Fruit fly (Drosophila melanogaster) whole organism, embryonic: ENCODE measurements around the gene mRRF2.

Experiments used
- Bdp1 ChIP-seq: fragments of 200-800 bp; sonication (Bioruptor generic); optimal IDR thresholded peaks from 3 replicates; lab custom pipeline; 2016; ENCODE audit warnings: missing biosample characterization, missing genetic modification characterization
- Blimp-1 ChIP-seq: fragments of 200-800 bp; sonication (Bioruptor generic); optimal IDR thresholded peaks from 3 replicates; lab custom pipeline; 2018; ENCODE audit warnings: missing biosample characterization, missing genetic modification characterization, mild to moderate bottlenecking, moderate library complexity, missing genetic modification reagents
- CG1024 ChIP-seq: fragments of 200-800 bp; sonication (Bioruptor generic); IDR thresholded peaks from 2 replicates; pipeline ENCODE4 v1.3.6; 2022; ENCODE audit warnings: missing biosample characterization, missing genetic modification characterization
- CG11085 ChIP-seq: fragments of 200-800 bp; sonication (Bioruptor generic); IDR thresholded peaks from 2 replicates; pipeline ENCODE4 v1.3.6; 2022; ENCODE audit warnings: missing biosample characterization, missing genetic modification characterization
- CG12104 ChIP-seq: fragments of 200-800 bp; sonication (Bioruptor generic); optimal IDR thresholded peaks from 3 replicates; lab custom pipeline; 2016; ENCODE audit warnings: missing biosample characterization, missing genetic modification characterization
- CG12299 ChIP-seq: fragments of 200-800 bp; sonication (Bioruptor generic); optimal IDR thresholded peaks from 2 replicates; lab custom pipeline; 2018; ENCODE audit warnings: missing biosample characterization, mild to moderate bottlenecking, missing genetic modification characterization
- CG12942 ChIP-seq: fragments of 200-800 bp; sonication (Bioruptor generic); optimal IDR thresholded peaks from 3 replicates; lab custom pipeline; 2016; ENCODE audit warnings: missing biosample characterization, missing genetic modification characterization
- CG13287 ChIP-seq: fragments of 200-800 bp; sonication (Bioruptor generic); IDR thresholded peaks from 2 replicates; pipeline ENCODE4 v1.3.6; 2022; ENCODE audit warnings: missing biosample characterization, missing genetic modification characterization; ENCODE audit not compliant: partially characterized antibody
- CG13624 ChIP-seq: fragments of 200-800 bp; sonication (Bioruptor generic); optimal IDR thresholded peaks from 2 replicates; lab custom pipeline; 2016; ENCODE audit warnings: missing biosample characterization, missing genetic modification characterization
- CG14050 ChIP-seq: fragments of 200-800 bp; sonication (Bioruptor generic); IDR thresholded peaks from 3 replicates; pipeline ENCODE4 v1.3.6; 2022; ENCODE audit warnings: missing biosample characterization, missing genetic modification characterization
- CG14710 ChIP-seq: fragments of 200-800 bp; sonication (Bioruptor generic); optimal IDR thresholded peaks from 3 replicates; lab custom pipeline; 2019; ENCODE audit warnings: missing biosample characterization, mild to moderate bottlenecking, missing genetic modification characterization, moderate library complexity
- CG14965 ChIP-seq: fragments of 200-800 bp; sonication (Bioruptor generic); optimal IDR thresholded peaks from 2 replicates; lab custom pipeline; 2016; ENCODE audit warnings: missing biosample characterization, missing genetic modification characterization, borderline replicate concordance
- CG15269 ChIP-seq: fragments of 200-800 bp; sonication (Bioruptor generic); optimal IDR thresholded peaks from 2 replicates; lab custom pipeline; 2018; ENCODE audit warnings: missing biosample characterization, mild to moderate bottlenecking, missing genetic modification characterization, moderate library complexity
- CG16779 ChIP-seq: fragments of 200-800 bp; sonication (Bioruptor generic); IDR thresholded peaks from 2 replicates; pipeline ENCODE4 v1.3.6; 2022; ENCODE audit warnings: missing biosample characterization, missing genetic modification characterization
- CG16815 ChIP-seq: fragments of 200-800 bp; sonication (Bioruptor generic); optimal IDR thresholded peaks from 3 replicates; lab custom pipeline; 2017; ENCODE audit warnings: missing biosample characterization, mild to moderate bottlenecking, missing genetic modification characterization
- CG17568 ChIP-seq: fragments of 200-800 bp; sonication (Bioruptor generic); optimal IDR thresholded peaks from 2 replicates; lab custom pipeline; 2018; ENCODE audit warnings: missing biosample characterization, mild to moderate bottlenecking, missing genetic modification characterization, moderate library complexity
- CG17912 ChIP-seq: fragments of 200-800 bp; sonication (Bioruptor generic); optimal IDR thresholded peaks from 2 replicates; lab custom pipeline; 2018; ENCODE audit warnings: missing biosample characterization, mild to moderate bottlenecking, missing genetic modification characterization
- CG32772 ChIP-seq: fragments of 200-800 bp; sonication (Bioruptor generic); IDR thresholded peaks from 2 replicates; pipeline ENCODE4 v1.3.6; 2022; ENCODE audit warnings: missing biosample characterization, missing genetic modification characterization
- CG33213 ChIP-seq: fragments of 200-800 bp; sonication (Bioruptor generic); optimal IDR thresholded peaks from 3 replicates; lab custom pipeline; 2016; ENCODE audit warnings: missing biosample characterization, missing genetic modification characterization
- CG3995 ChIP-seq: fragments of 200-800 bp; sonication (Bioruptor generic); optimal IDR thresholded peaks from 3 replicates; lab custom pipeline; 2016; ENCODE audit warnings: missing biosample characterization, missing genetic modification characterization
- CG6254 ChIP-seq: fragments of 200-800 bp; sonication (Bioruptor generic); optimal IDR thresholded peaks from 3 replicates; lab custom pipeline; 2017; ENCODE audit warnings: mild to moderate bottlenecking, missing biosample characterization, missing genetic modification reagents, missing genetic modification characterization
- CG7357 ChIP-seq: fragments of 200-800 bp; sonication (Bioruptor generic); IDR thresholded peaks from 3 replicates; pipeline ENCODE4 v1.3.6; 2022; ENCODE audit warnings: missing biosample characterization, missing genetic modification characterization
- CG8924 ChIP-seq: fragments of 200-800 bp; optimal IDR thresholded peaks from 3 replicates; lab custom pipeline; 2019; ENCODE audit warnings: missing biosample characterization, mild to moderate bottlenecking, missing genetic modification characterization, moderate library complexity
- D19A ChIP-seq: fragments of 200-800 bp; optimal IDR thresholded peaks from 3 replicates; lab custom pipeline; 2019; ENCODE audit warnings: missing biosample characterization, mild to moderate bottlenecking, missing genetic modification characterization, moderate library complexity
- Dfd ChIP-seq, 2 experiments: fragments of >200 bp; optimal IDR thresholded peaks; 2 replicates each; lab custom pipeline; 2017; ENCODE audit warnings: missing biosample characterization in 2 of 2, missing genetic modification characterization in 2 of 2
- Dp ChIP-seq: fragments of 200-800 bp; sonication (Bioruptor generic); optimal IDR thresholded peaks from 2 replicates; lab custom pipeline; 2018; ENCODE audit warnings: missing biosample characterization, mild to moderate bottlenecking, missing genetic modification characterization, moderate library complexity
- Ets65A ChIP-seq: fragments of 200-800 bp; sonication (Bioruptor generic); peaks from one replicate; lab custom pipeline; 2016; ENCODE audit warnings: missing biosample characterization, missing genetic modification characterization
- HmgD ChIP-seq: fragments of 200-800 bp; sonication (Bioruptor generic); optimal IDR thresholded peaks from 3 replicates; lab custom pipeline; 2016; ENCODE audit warnings: missing biosample characterization, missing genetic modification characterization
- NC2α ChIP-seq: fragments of 200-800 bp; sonication (Bioruptor generic); optimal IDR thresholded peaks from 2 replicates; lab custom pipeline; 2016; ENCODE audit warnings: missing biosample characterization, missing genetic modification characterization
- Nf-YC ChIP-seq: fragments of 200-800 bp; optimal IDR thresholded peaks from 3 replicates; lab custom pipeline; 2019; ENCODE audit warnings: missing biosample characterization, mild to moderate bottlenecking, missing genetic modification characterization, moderate library complexity
- Opbp ChIP-seq: fragments of 200-800 bp; sonication (Bioruptor generic); IDR thresholded peaks from 3 replicates; pipeline ENCODE4 v1.3.6; 2022; ENCODE audit warnings: missing biosample characterization, missing genetic modification characterization; ENCODE audit not compliant: partially characterized antibody
- Six4 ChIP-seq: fragments of 200-800 bp; sonication (Bioruptor generic); optimal IDR thresholded peaks from 2 replicates; lab custom pipeline; 2016; ENCODE audit warnings: missing biosample characterization, missing genetic modification characterization
- Spps ChIP-seq: fragments of 200-800 bp; sonication (Bioruptor generic); optimal IDR thresholded peaks from 2 replicates; lab custom pipeline; 2018; ENCODE audit warnings: missing biosample characterization, mild to moderate bottlenecking, missing genetic modification characterization
- Xbp1 ChIP-seq: fragments of 200-800 bp; sonication (Bioruptor generic); optimal IDR thresholded peaks from 3 replicates; lab custom pipeline; 2016; ENCODE audit warnings: missing biosample characterization, mild to moderate bottlenecking, missing genetic modification characterization
- ara ChIP-seq: fragments of 200-800 bp; sonication (Bioruptor generic); IDR thresholded peaks from 2 replicates; pipeline ENCODE4 v1.3.6; 2022; ENCODE audit warnings: missing biosample characterization, missing genetic modification characterization
- ash1 ChIP-seq: fragments of 200-800 bp; sonication (Bioruptor generic); optimal IDR thresholded peaks from 2 replicates; lab custom pipeline; 2018; ENCODE audit warnings: missing biosample characterization, mild to moderate bottlenecking, missing genetic modification characterization
- br ChIP-seq: fragments of >200 bp; optimal IDR thresholded peaks from 2 replicates; lab custom pipeline; 2017
- dati ChIP-seq: fragments of 200-800 bp; sonication (Bioruptor generic); IDR thresholded peaks from 2 replicates; pipeline ENCODE4 v1.3.6; 2022; ENCODE audit warnings: missing biosample characterization, missing genetic modification characterization
- fu2 ChIP-seq: fragments of 200-800 bp; sonication (Bioruptor generic); optimal IDR thresholded peaks from 2 replicates; lab custom pipeline; 2016; ENCODE audit warnings: missing biosample characterization, missing genetic modification characterization
- gfzf ChIP-seq: fragments of 200-800 bp; sonication (Bioruptor generic); optimal IDR thresholded peaks from 2 replicates; lab custom pipeline; 2016; ENCODE audit warnings: missing biosample characterization, mild to moderate bottlenecking, missing genetic modification characterization, moderate library complexity
- hbn ChIP-seq: fragments of 200-800 bp; sonication (Bioruptor generic); IDR thresholded peaks from 2 replicates; pipeline ENCODE4 v1.3.6; 2022; ENCODE audit warnings: missing biosample characterization, missing genetic modification characterization; ENCODE audit not compliant: partially characterized antibody
- her ChIP-seq: fragments of 200-800 bp; sonication (Bioruptor generic); optimal IDR thresholded peaks from 2 replicates; lab custom pipeline; 2016; ENCODE audit warnings: missing biosample characterization, missing genetic modification characterization
- insv ChIP-seq, 2 experiments: fragments of 200-800 bp; sonication (Bioruptor generic); optimal IDR thresholded peaks; 3 replicates each; lab custom pipeline; 2016 to 2018; ENCODE audit warnings: missing biosample characterization in 2 of 2, missing genetic modification characterization in 2 of 2
- kah ChIP-seq: fragments of 200-800 bp; sonication (Bioruptor generic); optimal IDR thresholded peaks from 2 replicates; lab custom pipeline; 2018; ENCODE audit warnings: missing biosample characterization, mild to moderate bottlenecking, missing genetic modification characterization
- ken ChIP-seq: fragments of 200-800 bp; sonication (Bioruptor generic); IDR thresholded peaks from 3 replicates; pipeline ENCODE4 v1.3.6; 2022; ENCODE audit warnings: missing biosample characterization, missing genetic modification characterization
- lmd ChIP-seq: fragments of 200-800 bp; sonication (Bioruptor generic); IDR thresholded peaks from 2 replicates; pipeline ENCODE4 v1.3.6; 2022; ENCODE audit warnings: missing biosample characterization, missing genetic modification characterization
- pan ChIP-seq, 4 experiments: fragments of >200 bp in 3 of 4; fragments of 200-800 bp in 1 of 4; sonication (Bioruptor generic) in 1 of 4; optimal IDR thresholded peaks in 3 of 4; IDR thresholded peaks in 1 of 4; 2 replicates each; pipeline versions ENCODE4 v1.3.6 to Lab custom; 2017 to 2022; ENCODE audit warnings: missing biosample characterization in 2 of 4, missing genetic modification characterization in 2 of 4, mixed read lengths in 1 of 4
- peb ChIP-seq: fragments of 200-800 bp; sonication (Bioruptor generic); IDR thresholded peaks from 2 replicates; pipeline ENCODE4 v1.3.6; 2022; ENCODE audit warnings: missing biosample characterization, missing genetic modification characterization
- stwl ChIP-seq: fragments of 200-800 bp; sonication (Bioruptor generic); optimal IDR thresholded peaks from 3 replicates; lab custom pipeline; 2018; ENCODE audit warnings: missing biosample characterization, mild to moderate bottlenecking, missing genetic modification characterization, moderate library complexity
- twi ChIP-seq: fragments of 200-800 bp; optimal IDR thresholded peaks from 2 replicates; lab custom pipeline; 2019; ENCODE audit warnings: missing biosample characterization, mild to moderate bottlenecking, missing genetic modification characterization, moderate library complexity
- wek ChIP-seq: fragments of 200-800 bp; sonication (Bioruptor generic); optimal IDR thresholded peaks from 3 replicates; lab custom pipeline; 2018; ENCODE audit warnings: missing biosample characterization, mild to moderate bottlenecking, missing genetic modification characterization, moderate library complexity

Gene mRRF2

DNA sequence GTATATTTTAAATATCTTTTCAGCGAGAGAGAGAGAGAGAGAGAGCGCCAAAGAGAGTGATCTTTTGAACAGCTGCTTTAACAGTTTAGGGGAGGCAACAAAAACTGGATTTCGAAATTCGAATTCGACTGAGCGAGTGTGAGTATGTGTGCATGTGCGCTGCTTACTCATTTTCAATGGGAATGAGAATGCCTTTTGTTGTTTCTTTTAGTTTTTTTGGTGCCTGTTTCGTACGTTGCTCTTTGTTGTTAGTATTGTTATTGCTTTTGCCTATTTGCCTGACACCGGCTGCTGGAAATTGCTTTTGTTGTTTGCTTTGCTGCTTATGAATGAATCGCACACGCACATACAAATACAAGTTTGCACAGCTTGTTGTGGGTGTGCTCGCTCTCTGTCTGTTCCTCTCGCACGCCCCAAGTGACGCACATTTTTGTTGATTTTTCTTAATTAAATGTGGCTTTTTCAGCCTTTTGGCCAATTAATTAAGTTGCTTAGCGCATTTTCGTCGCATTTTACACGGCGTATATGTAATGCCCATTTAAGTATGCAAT lies 13.4 kb downstream of the mRRF2 start (continued):
- TF ChIP-seq hbn (GFP tag; lab: Robert Waterston, UW) (no peak), CG14050 (no peak), D19A (tag; lab: Kevin White, UChicago) (peak; percentile 2), CG11085 (GFP tag; lab: Robert Waterston, UW) (no peak), fu2 (GFP tag; lab: Kevin White, UChicago) (no peak), Six4 (GFP tag; lab: Kevin White, UChicago) (no peak), pan (optimal IDR thresholded peaks at IDR 0.05; lab: Kevin White, UChicago) (no peak), pan (GFP tag; optimal IDR thresholded peaks at IDR 0.05 in 1 of 2, IDR thresholded peaks at IDR 0.05 in 1 of 2) (peak in 1 of 2 experiments; percentile 36), ara (GFP tag; lab: Robert Waterston, UW) (no peak), CG12104 (GFP tag; lab: Kevin White, UChicago) (peak; percentile 52), stwl (no peak), CG16815 (no peak), CG12299 (tag; lab: Kevin White, UChicago) (no peak), CG8924 (tag; lab: Kevin White, UChicago) (peak; percentile 61), CG16779 (no peak), insv (GFP tag; optimal IDR thresholded peaks at IDR 0.05; lab: Kevin White, UChicago) (peak in 1 of 2 experiments; percentile 85), Dfd (GFP tag; optimal IDR thresholded peaks at IDR 0.05; lab: Kevin White, UChicago) (no peak), kah (peak; percentile 83), Nf-YC (tag; lab: Kevin White, UChicago) (peak; percentile 0), Ets65A (GFP tag; lab: Kevin White, UChicago) (no peak), CG1024 (GFP tag; lab: Robert Waterston, UW) (0 out of 2 replicates have a peak, but pooled peaks have one; percentile 15), Dp (GFP tag; lab: Kevin White, UChicago) (no peak), twi (tag; lab: Kevin White, UChicago) (no peak), wek (GFP tag; lab: Kevin White, UChicago) (peak; percentile 83), lmd (GFP tag; lab: Robert Waterston, UW) (no peak), Xbp1 (no peak), CG17568 (GFP tag; lab: Kevin White, UChicago) (peak; percentile 70), Bdp1 (GFP tag; lab: Kevin White, UChicago) (no peak), CG14710 (tag; lab: Kevin White, UChicago) (peak; percentile 14), br (lab: Kevin White, UChicago) (no peak), CG12942 (GFP tag; lab: Kevin White, UChicago) (peak; percentile 3), ken (GFP tag; lab: Robert Waterston, UW) (no peak), CG3995 (GFP tag; lab: Kevin White, UChicago) (no peak), Spps (tag; lab: Kevin White, UChicago) (no peak), Opbp (GFP tag; lab: Robert Waterston, UW) (no peak), CG6254 (GFP tag; lab: Kevin White, UChicago) (no peak), NC2α (peak; percentile 49), ash1 (GFP tag; lab: Kevin White, UChicago) (no peak), CG13624 (peak; percentile 31), Blimp-1 (peak; percentile 42), CG14965 (peak; percentile 30), CG17912 (GFP tag; lab: Kevin White, UChicago) (no peak), her (GFP tag; lab: Kevin White, UChicago) (peak; percentile 35), gfzf (GFP tag; lab: Kevin White, UChicago) (no peak), CG33213 (GFP tag; lab: Kevin White, UChicago) (peak; percentile 7), peb (GFP tag; lab: Robert Waterston, UW) (no peak), CG32772 (GFP tag; lab: Robert Waterston, UW) (no peak), CG13287 (GFP tag; lab: Robert Waterston, UW) (peak; percentile 48), dati (GFP tag; lab: Robert Waterston, UW) (no peak), CG15269 (tag; lab: Kevin White, UChicago) (peak; percentile 48), CG7357 (no peak), HmgD (GFP tag; lab: Kevin White, UChicago) (no peak)
